Worm (Caenorhabditis elegans): ENCODE data around the gene C49F5.3.
A peak's percentile ranks its signal among the peaks of the same experiment; 100 is the strongest.

The C49F5.3 gene

ce11 chrX:11968024-11968598 lies 15.3 kb downstream of the C49F5.3 start (continued):
- TF ChIP-seq efl-1 (GFP tag; optimal IDR thresholded peaks at IDR 0.05) (no peak), atf-7 (tag; optimal IDR thresholded peaks at IDR 0.05) (no peak), nhr-179 (tag; optimal IDR thresholded peaks at IDR 0.05) (no peak), nhr-90 (tag; optimal IDR thresholded peaks at IDR 0.05) (no peak), ZK185.1 (tag; optimal IDR thresholded peaks at IDR 0.05; ENCODE audit: poor library complexity, severe bottlenecking) (no peak), B0336.3 (GFP tag; IDR thresholded peaks at IDR 0.05) (peak; percentile 13; the same call in 1 of the 2 replicates), lin-35 (GFP tag; optimal IDR thresholded peaks at IDR 0.05) (no peak), zim-3 (tag; optimal IDR thresholded peaks at IDR 0.05) (no peak), sea-2 (GFP tag; IDR thresholded peaks at IDR 0.05) (no peak), cebp-1 (GFP tag; IDR thresholded peaks at IDR 0.05) (no peak), cebp-1 (tag; optimal IDR thresholded peaks at IDR 0.05) (peak; percentile 30), lir-1 (GFP tag; conservative IDR thresholded peaks at IDR 0.05) (no peak), D2030.7 (GFP tag; IDR thresholded peaks at IDR 0.05) (no peak), akir-1 (GFP tag; optimal IDR thresholded peaks at IDR 0.05) (no peak), lsy-27 (tag; optimal IDR thresholded peaks at IDR 0.05; ENCODE audit: borderline replicate concordance, insufficient read depth) (no peak), C06A6.2 (GFP tag; conservative IDR thresholded peaks at IDR 0.05) (no peak; the same call in 1 of the 2 replicates), nhr-80 (tag; optimal IDR thresholded peaks at IDR 0.05) (peak; percentile 59), Y53F4B.3 (GFP tag; IDR thresholded peaks at IDR 0.05) (no peak), zfh-2 (GFP tag; conservative IDR thresholded peaks at IDR 0.05) (no peak), lin-54 (GFP tag; optimal IDR thresholded peaks at IDR 0.05) (no peak), T26A5.8 (tag; optimal IDR thresholded peaks at IDR 0.05) (peak; percentile 11), pha-4 (tag; optimal IDR thresholded peaks at IDR 0.05) (no peak), xnd-1 (tag; optimal IDR thresholded peaks at IDR 0.05) (no peak), snpc-4 (GFP tag; optimal IDR thresholded peaks at IDR 0.05) (no peak), snpc-4 (tag; optimal IDR thresholded peaks at IDR 0.05) (no peak), F49E8.2 (tag; optimal IDR thresholded peaks at IDR 0.05; ENCODE audit: insufficient read depth) (no peak), nhr-27 (tag; optimal IDR thresholded peaks at IDR 0.05) (no peak), lsl-1 (GFP tag; optimal IDR thresholded peaks at IDR 0.05) (no peak), rpc-1 (optimal IDR thresholded peaks at IDR 0.05) (no peak), rpc-1 (tag; optimal IDR thresholded peaks at IDR 0.05) (no peak), hlh-12 (tag; optimal IDR thresholded peaks at IDR 0.05) (no peak), lag-1 (GFP tag; IDR thresholded peaks at IDR 0.05) (no peak), snpc-1.1 (tag; optimal IDR thresholded peaks at IDR 0.05; ENCODE audit: insufficient read depth) (no peak), Y95B8A.8 (GFP tag; IDR thresholded peaks at IDR 0.05) (no peak), Y67H2A.10 (GFP tag; conservative IDR thresholded peaks at IDR 0.05) (no peak), ztf-6 (GFP tag; IDR thresholded peaks at IDR 0.05) (no peak), aptf-3 (GFP tag; IDR thresholded peaks at IDR 0.05) (no peak), hmg-1.2 (GFP tag; IDR thresholded peaks at IDR 0.05) (no peak), ekl-4 (GFP tag; IDR thresholded peaks at IDR 0.05) (no peak; the same call in 1 of the 2 replicates), let-526 (GFP tag; IDR thresholded peaks at IDR 0.05) (no peak), fkh-3 (tag; optimal IDR thresholded peaks at IDR 0.05) (no peak), mel-28 (tag; optimal IDR thresholded peaks at IDR 0.05; ENCODE audit: borderline replicate concordance) (no peak), cebp-2 (GFP tag; IDR thresholded peaks at IDR 0.05) (no peak), Y53G8AR.9 (GFP tag; conservative IDR thresholded peaks at IDR 0.05) (peak; percentile 52; the same call in 1 of the 2 replicates), ztf-3 (GFP tag; optimal IDR thresholded peaks at IDR 0.05) (no peak), mxl-1 (tag; optimal IDR thresholded peaks at IDR 0.05) (no peak), ztf-28 (GFP tag; IDR thresholded peaks at IDR 0.05) (no peak), ztf-22 (GFP tag; optimal IDR thresholded peaks at IDR 0.05) (no peak), let-607 (tag; optimal IDR thresholded peaks at IDR 0.05) (no peak)
